Fruit fly (Drosophila melanogaster) whole organism, pupa: ENCODE measurements around the gene Meltrin.

Experiments used
- CG10348 ChIP-seq: fragments of 200-800 bp; sonication (Bioruptor generic); IDR thresholded peaks from 2 replicates; pipeline ENCODE4 v1.3.6; 2022; ENCODE audit warnings: missing biosample characterization, missing genetic modification characterization
- CG12605 ChIP-seq: fragments of 200-800 bp; sonication (Bioruptor generic); IDR thresholded peaks from 2 replicates; pipeline ENCODE4 v1.3.6; 2022; ENCODE audit warnings: missing biosample characterization, missing genetic modification characterization
- CG13204 ChIP-seq: fragments of 200-800 bp; sonication (Bioruptor generic); optimal IDR thresholded peaks from 2 replicates; lab custom pipeline; 2018; ENCODE audit warnings: missing biosample characterization, mild to moderate bottlenecking, missing genetic modification characterization, moderate library complexity
- CG14655 ChIP-seq: fragments of 200-800 bp; sonication (Bioruptor generic); optimal IDR thresholded peaks from 3 replicates; lab custom pipeline; 2017; ENCODE audit warnings: mild to moderate bottlenecking, missing biosample characterization, missing genetic modification reagents, missing genetic modification characterization
- CG15710 ChIP-seq: fragments of 200-800 bp; sonication (Bioruptor generic); optimal IDR thresholded peaks from 2 replicates; lab custom pipeline; 2018; ENCODE audit warnings: missing biosample characterization, mild to moderate bottlenecking, missing genetic modification characterization, moderate library complexity
- CG17806 ChIP-seq: fragments of 200-800 bp; sonication (Bioruptor generic); optimal IDR thresholded peaks from 2 replicates; lab custom pipeline; 2018; ENCODE audit warnings: missing biosample characterization, mild to moderate bottlenecking, missing genetic modification characterization, moderate library complexity
- CG32121 ChIP-seq: fragments of 200-800 bp; sonication (Bioruptor generic); IDR thresholded peaks from 2 replicates; pipeline ENCODE4 v1.3.6; 2022; ENCODE audit warnings: missing biosample characterization, missing genetic modification characterization
- CG34367 ChIP-seq: fragments of 200-800 bp; sonication (Bioruptor generic); optimal IDR thresholded peaks from 2 replicates; lab custom pipeline; 2018; ENCODE audit warnings: missing biosample characterization, mild to moderate bottlenecking, missing genetic modification characterization
- CG4496 ChIP-seq: fragments of 200-800 bp; sonication (Bioruptor generic); IDR thresholded peaks from 3 replicates; pipeline ENCODE4 v1.3.6; 2022; ENCODE audit warnings: missing biosample characterization, missing genetic modification characterization
- CG8159 ChIP-seq: fragments of 200-800 bp; sonication (Bioruptor generic); optimal IDR thresholded peaks from 3 replicates; lab custom pipeline; 2018; ENCODE audit warnings: missing biosample characterization, mild to moderate bottlenecking, missing genetic modification characterization, moderate library complexity
- CG8301 ChIP-seq: fragments of 200-800 bp; sonication (Bioruptor generic); optimal IDR thresholded peaks from 2 replicates; lab custom pipeline; 2018; ENCODE audit warnings: missing biosample characterization, mild to moderate bottlenecking, missing genetic modification characterization
- CG9948 ChIP-seq: fragments of 200-800 bp; sonication (Bioruptor generic); optimal IDR thresholded peaks from 2 replicates; lab custom pipeline; 2018; ENCODE audit warnings: missing biosample characterization, mild to moderate bottlenecking, missing genetic modification characterization, moderate library complexity
- D1 ChIP-seq: fragments of 200-800 bp; sonication (Bioruptor generic); optimal IDR thresholded peaks from 2 replicates; lab custom pipeline; 2018; ENCODE audit warnings: missing biosample characterization, mild to moderate bottlenecking, missing genetic modification characterization, moderate library complexity
- EcR ChIP-seq: fragments of 200-800 bp; sonication (Bioruptor generic); optimal IDR thresholded peaks from 3 replicates; lab custom pipeline; 2019; ENCODE audit warnings: missing biosample characterization, missing genetic modification characterization, mild to moderate bottlenecking, moderate library complexity, missing genetic modification reagents
- Ets98B ChIP-seq: fragments of 200-800 bp; sonication (Bioruptor generic); IDR thresholded peaks from 2 replicates; pipeline ENCODE4 v1.3.6; 2022; ENCODE audit warnings: missing biosample characterization, missing genetic modification characterization
- Pif1A ChIP-seq: fragments of 200-800 bp; sonication (Bioruptor generic); optimal IDR thresholded peaks from 3 replicates; lab custom pipeline; 2016; ENCODE audit warnings: missing biosample characterization, missing genetic modification characterization
- Pif1B ChIP-seq: fragments of 200-800 bp; sonication (Bioruptor generic); optimal IDR thresholded peaks from 3 replicates; lab custom pipeline; 2016; ENCODE audit warnings: missing biosample characterization, missing genetic modification characterization
- Snoo ChIP-seq: fragments of 200-800 bp; sonication (Bioruptor generic); optimal IDR thresholded peaks from 3 replicates; lab custom pipeline; 2017; ENCODE audit warnings: missing biosample characterization, mild to moderate bottlenecking, missing genetic modification characterization, inconsistent platforms
- fd96Ca ChIP-seq: fragments of 200-800 bp; sonication (Bioruptor generic); IDR thresholded peaks from 3 replicates; pipeline ENCODE4 v1.3.6; 2022; ENCODE audit warnings: missing biosample characterization, missing genetic modification characterization
- gl ChIP-seq: fragments of 200-800 bp; sonication (Bioruptor generic); optimal IDR thresholded peaks from 2 replicates; lab custom pipeline; 2018; ENCODE audit warnings: missing biosample characterization, mild to moderate bottlenecking, missing genetic modification characterization
- rn ChIP-seq: fragments of 200-800 bp; sonication (Bioruptor generic); IDR thresholded peaks from 2 replicates; pipeline ENCODE4 v1.3.6; 2022; ENCODE audit warnings: missing biosample characterization, missing genetic modification characterization

Gene Meltrin

DNA sequence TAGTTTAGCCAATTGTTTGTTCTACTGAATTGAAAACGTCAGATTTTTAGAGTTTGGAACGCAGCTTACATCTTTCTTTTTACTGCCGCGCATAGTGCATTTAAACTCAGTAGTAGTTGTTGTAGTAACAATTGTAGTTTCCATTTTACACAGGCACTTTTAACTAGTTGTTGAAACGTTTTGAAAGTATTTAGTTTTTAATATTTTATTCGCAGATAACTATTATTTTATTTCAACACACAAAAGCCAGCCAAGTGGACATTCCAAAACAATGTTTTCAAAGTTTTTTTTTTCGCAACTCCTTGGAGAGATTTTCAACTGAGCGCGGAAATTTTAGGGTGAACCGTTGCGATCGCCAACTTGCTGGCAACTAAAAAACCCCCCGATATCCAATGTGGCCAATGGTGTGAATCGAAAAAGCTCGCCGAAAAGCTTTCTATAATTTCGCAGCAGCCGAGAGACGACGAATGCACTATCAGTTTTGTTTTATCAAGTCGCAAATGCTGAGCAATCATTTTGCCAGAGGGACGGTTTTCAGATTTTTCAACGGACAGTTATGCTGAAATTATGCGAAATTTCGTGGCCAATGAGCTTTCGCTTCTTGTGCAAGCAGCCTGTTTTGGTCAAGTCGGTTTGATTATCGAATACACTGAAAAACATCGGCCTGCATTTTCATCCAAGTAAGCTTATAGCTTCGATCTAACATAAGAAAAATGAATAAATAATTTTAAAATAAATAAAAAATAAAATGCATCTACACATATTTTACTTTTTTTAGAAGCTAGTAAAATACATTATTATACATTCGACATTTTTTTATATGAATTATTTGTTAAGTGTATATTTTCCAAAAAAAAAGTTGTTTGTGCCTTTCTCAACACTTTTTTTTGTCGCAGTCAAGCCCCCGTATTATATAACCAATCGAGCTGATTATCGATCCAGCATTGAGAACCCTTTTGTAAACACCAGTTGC lies 31.9 kb upstream of the Meltrin start:
- TF ChIP-seq gl (no peak), CG8159 (peak; percentile 64), CG8301 (tag; lab: Kevin White, UChicago) (peak; percentile 43), CG13204 (no peak), Pif1B (GFP tag; lab: Kevin White, UChicago) (peak; percentile 44), Pif1A (no peak), CG4496 (peak; percentile 67; the same call in 2 of the 3 replicates), CG32121 (GFP tag; lab: Robert Waterston, UW) (peak; percentile 72), CG10348 (GFP tag; lab: Robert Waterston, UW) (no peak), D1 (tag; lab: Kevin White, UChicago) (no peak), CG17806 (tag; lab: Kevin White, UChicago) (peak; percentile 56), Ets98B (GFP tag; lab: Robert Waterston, UW) (peak; percentile 61), fd96Ca (GFP tag; lab: Robert Waterston, UW) (no peak; the same call in 2 of the 3 replicates), CG34367 (peak; percentile 34), CG12605 (GFP tag; lab: Robert Waterston, UW) (peak; percentile 46; the same call in 1 of the 2 replicates), CG9948 (peak; percentile 22), CG14655 (GFP tag; lab: Kevin White, UChicago) (peak; percentile 17), rn (GFP tag; lab: Robert Waterston, UW) (peak; percentile 34; the same call in 1 of the 2 replicates), EcR (no peak), Snoo (peak; percentile 49), CG15710 (peak; percentile 29)
- TF ChIP-seq, all 21 proteins: peak for 14

DNA sequence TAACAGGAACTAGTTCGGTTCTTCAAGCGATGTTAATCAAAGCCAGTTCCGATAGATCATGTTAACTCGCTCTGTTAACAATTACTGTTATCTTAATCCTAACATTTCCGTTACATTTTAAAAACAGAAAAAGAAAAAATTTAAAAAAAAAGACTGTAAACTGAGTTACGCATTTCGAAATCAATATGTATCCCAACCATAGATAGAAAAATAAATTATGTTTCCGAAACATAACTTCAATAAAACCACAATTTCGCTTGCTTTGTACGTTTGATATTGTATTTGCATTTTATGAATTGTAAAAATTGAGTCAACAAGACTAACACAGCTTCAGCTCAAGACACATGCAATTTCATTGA lies 27.4 kb upstream of the Meltrin start:
- TF ChIP-seq Snoo (no peak), D1 (tag; lab: Kevin White, UChicago) (no peak), CG17806 (tag; lab: Kevin White, UChicago) (no peak), fd96Ca (GFP tag; lab: Robert Waterston, UW) (no peak), CG15710 (no peak), CG12605 (GFP tag; lab: Robert Waterston, UW) (no peak), Pif1B (GFP tag; lab: Kevin White, UChicago) (no peak), Ets98B (GFP tag; lab: Robert Waterston, UW) (no peak), CG14655 (GFP tag; lab: Kevin White, UChicago) (no peak), rn (GFP tag; lab: Robert Waterston, UW) (no peak), gl (no peak), CG34367 (no peak)

DNA sequence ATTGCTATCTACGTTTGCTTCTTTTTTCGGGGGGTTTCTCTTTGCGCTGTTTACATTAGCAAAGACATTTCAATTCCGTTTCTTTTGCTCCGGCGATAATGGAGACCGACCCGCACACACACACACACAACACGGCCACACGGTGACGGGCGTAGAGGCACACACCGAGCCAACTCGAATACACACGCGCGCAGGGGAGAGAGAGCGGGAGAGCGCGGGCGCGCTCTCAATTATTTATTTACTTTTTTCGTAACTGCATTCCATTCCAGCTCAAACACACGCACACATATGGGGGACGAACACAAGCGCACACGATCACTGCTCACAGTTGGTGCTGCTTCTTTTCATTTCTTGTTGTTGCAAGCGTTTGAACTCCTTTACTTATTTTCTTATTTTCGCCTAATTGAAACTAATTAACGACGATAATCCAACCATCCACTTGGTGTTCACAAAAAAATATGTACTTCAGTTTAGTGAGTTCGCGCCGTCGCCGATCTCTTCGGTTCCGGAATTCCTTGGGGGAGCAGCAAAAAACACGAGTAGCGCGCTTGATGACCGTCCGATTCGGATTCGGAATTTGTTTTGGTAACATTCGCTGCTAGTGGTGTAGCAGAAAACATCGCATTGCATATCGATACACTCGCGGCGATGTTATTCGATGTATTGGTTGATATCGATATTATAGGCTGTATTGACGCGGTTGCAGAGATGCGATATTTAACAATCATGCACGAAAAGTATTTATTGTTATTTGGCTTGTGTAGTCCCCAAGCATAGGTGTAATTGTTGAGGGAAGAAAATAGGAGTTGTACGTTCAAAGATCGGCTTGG lies 26.8 kb upstream of the Meltrin start, which contains the start of gene kibra:
Gene kibra, minus strand, starts transcription at position 591 of the 830 bp plus-strand sequence.
- no peak for TF ChIP-seq gl
- TF ChIP-seq rn (GFP tag; lab: Robert Waterston, UW), result no peak
- no peak for TF ChIP-seq CG4496
- TF ChIP-seq D1 (tag; lab: Kevin White, UChicago), result no peak
- TF ChIP-seq CG8301 (tag; lab: Kevin White, UChicago), result peak; percentile 45
- TF ChIP-seq CG8159, result peak; percentile 67
- peak; percentile 34 for TF ChIP-seq CG9948
- peak; percentile 1 for TF ChIP-seq Pif1A
- TF ChIP-seq CG17806 (tag; lab: Kevin White, UChicago), result peak; percentile 43
- TF ChIP-seq EcR, result peak; percentile 67
- TF ChIP-seq CG13204, result peak; percentile 58
- TF ChIP-seq Snoo, result peak; percentile 15
- TF ChIP-seq Ets98B (GFP tag; lab: Robert Waterston, UW), result no peak
- no peak for TF ChIP-seq fd96Ca (GFP tag; lab: Robert Waterston, UW)
- TF ChIP-seq CG15710, result peak; percentile 51

DNA sequence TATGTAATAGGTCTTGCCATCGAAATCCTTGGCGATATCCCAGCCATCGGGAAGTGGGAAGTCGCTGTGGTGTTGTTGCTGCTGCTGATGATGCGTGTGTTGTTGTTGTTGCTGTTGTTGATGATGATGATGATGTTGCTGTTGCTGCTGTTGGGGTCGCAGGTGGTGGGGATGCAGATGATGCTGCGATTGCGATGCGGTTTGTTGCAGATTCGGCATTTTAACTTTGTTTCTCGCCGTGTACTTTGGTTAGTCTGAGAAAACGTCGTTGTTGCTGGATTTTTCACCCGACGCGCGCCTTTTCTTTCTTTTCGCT lies 26.2 kb upstream of the Meltrin start:
- TF ChIP-seq CG34367 (no peak), CG12605 (GFP tag; lab: Robert Waterston, UW) (no peak), EcR (no peak), CG8301 (tag; lab: Kevin White, UChicago) (no peak), CG4496 (no peak), gl (no peak), CG8159 (no peak)

DNA sequence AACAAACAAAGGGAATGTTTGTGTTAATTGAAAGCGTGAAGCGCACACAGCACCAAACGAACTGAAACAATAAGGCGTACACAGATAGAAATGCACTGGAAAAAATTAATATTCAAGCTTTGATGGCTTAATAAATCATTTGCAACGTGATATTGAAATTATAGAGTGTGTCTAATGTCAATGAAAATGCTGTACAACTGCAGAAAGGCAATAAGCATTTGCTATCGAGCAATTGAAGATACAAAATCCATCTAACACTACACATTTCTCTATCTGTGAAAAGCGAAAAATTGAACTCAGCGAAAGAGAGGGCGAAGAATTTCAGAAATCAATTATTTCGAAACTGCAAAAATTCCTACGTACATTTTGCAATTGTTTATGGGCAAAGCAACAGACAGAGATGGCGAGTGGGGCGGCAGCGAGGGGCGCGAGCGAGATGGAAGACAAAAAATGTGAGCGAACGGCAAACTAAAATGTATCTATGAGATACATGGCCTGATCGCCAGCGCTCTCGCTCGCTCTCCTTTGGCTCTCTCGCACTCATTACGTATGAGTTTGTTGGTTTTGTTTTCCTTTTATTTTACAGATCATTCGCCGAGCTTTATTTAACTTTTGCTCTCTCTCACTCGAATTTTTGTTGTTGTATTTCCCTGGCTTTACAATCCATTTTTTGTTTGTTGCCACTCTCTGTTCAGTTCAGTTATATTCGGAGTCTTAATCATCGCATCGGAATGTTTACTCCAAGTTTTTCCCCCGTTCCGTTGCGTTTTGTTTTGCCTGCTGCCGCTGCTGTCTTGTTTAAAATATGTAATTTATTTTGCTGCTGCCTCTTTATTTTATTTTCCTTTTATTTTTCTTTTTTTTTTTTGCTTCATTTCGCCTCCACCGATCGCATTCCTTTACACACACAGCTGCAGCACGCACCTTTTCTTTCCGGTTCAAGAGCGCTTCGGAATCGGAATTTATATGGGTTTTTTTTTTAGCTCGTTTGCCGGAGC lies 25.1 kb upstream of the Meltrin start:
- no peak for TF ChIP-seq CG10348 (GFP tag; lab: Robert Waterston, UW)
- TF ChIP-seq Pif1A, result peak; percentile 58
- peak; percentile 59 for TF ChIP-seq Pif1B (GFP tag; lab: Kevin White, UChicago)
- peak; percentile 20; the same call in 1 of the 2 replicates for TF ChIP-seq rn (GFP tag; lab: Robert Waterston, UW)
- peak; percentile 70 for TF ChIP-seq CG14655 (GFP tag; lab: Kevin White, UChicago)
- peak; percentile 14 for TF ChIP-seq CG34367
- TF ChIP-seq CG17806 (tag; lab: Kevin White, UChicago), result peak; percentile 65
- no peak for TF ChIP-seq CG13204
- TF ChIP-seq CG8159, result peak; percentile 58
- peak; percentile 73 for TF ChIP-seq CG32121 (GFP tag; lab: Robert Waterston, UW)
- peak; percentile 19 for TF ChIP-seq CG15710
- TF ChIP-seq CG12605 (GFP tag; lab: Robert Waterston, UW), result no peak; the same call in 1 of the 2 replicates
- TF ChIP-seq D1 (tag; lab: Kevin White, UChicago), result no peak
- TF ChIP-seq fd96Ca (GFP tag; lab: Robert Waterston, UW), result peak; percentile 77; the same call in 2 of the 3 replicates
- peak; percentile 36 for TF ChIP-seq Snoo
- peak; percentile 80 for TF ChIP-seq CG4496
- TF ChIP-seq Ets98B (GFP tag; lab: Robert Waterston, UW), result peak; percentile 43
- no peak for TF ChIP-seq gl
- TF ChIP-seq EcR, result peak; percentile 66
- peak; percentile 70 for TF ChIP-seq CG8301 (tag; lab: Kevin White, UChicago)
- TF ChIP-seq CG9948, result peak; percentile 64
